Worm (Caenorhabditis elegans) whole organism, young adult: Measurements from ENCODE around the gene ZK546.5.

ENCODE experiments used
- F49E8.2 ChIP-seq: sonication (generic microtip); optimal IDR thresholded peaks from 3 replicates; lab custom pipeline; 2017; ENCODE audit warnings: missing genetic modification characterization, mild to moderate bottlenecking, missing compliant biosample characterization, antibody characterized with exemption, moderate library complexity; ENCODE audit not compliant: insufficient read depth
- pha-4 ChIP-seq: fragments of 150-350 bp; sonication (generic microtip); optimal IDR thresholded peaks from 2 replicates; lab custom pipeline; 2014; ENCODE audit warnings: missing biosample characterization, missing genetic modification reagents, missing genetic modification characterization
- rec-8 ChIP-seq, 2 experiments: sonication (generic microtip); optimal IDR thresholded peaks; 2 replicates each; lab custom pipeline; 2016; ENCODE audit warnings: mild to moderate bottlenecking in 2 of 2, missing genetic modification characterization in 2 of 2, missing genetic modification reagents in 2 of 2, missing genotype in 2 of 2, missing biosample characterization in 1 of 2, missing compliant biosample characterization in 1 of 2, moderate library complexity in 1 of 2
- snpc-4 ChIP-seq, 5 experiments: fragments of 150-350 bp in 1 of 5; sonication (generic microtip) in 4 of 5; optimal IDR thresholded peaks; 2 replicates each; lab custom pipeline; 2014 to 2018; ENCODE audit warnings: missing genetic modification characterization in 5 of 5, missing biosample characterization in 3 of 5, antibody characterized with exemption in 2 of 5, mild to moderate bottlenecking in 2 of 5, missing compliant biosample characterization in 2 of 5, missing genotype in 2 of 5, moderate library complexity in 2 of 5, missing genetic modification reagents in 1 of 5
- tbx-9 ChIP-seq: sonication (generic microtip); optimal IDR thresholded peaks from 2 replicates; lab custom pipeline; 2016; ENCODE audit warnings: borderline replicate concordance, missing genetic modification characterization, inconsistent platforms, missing compliant biosample characterization

DNA sequence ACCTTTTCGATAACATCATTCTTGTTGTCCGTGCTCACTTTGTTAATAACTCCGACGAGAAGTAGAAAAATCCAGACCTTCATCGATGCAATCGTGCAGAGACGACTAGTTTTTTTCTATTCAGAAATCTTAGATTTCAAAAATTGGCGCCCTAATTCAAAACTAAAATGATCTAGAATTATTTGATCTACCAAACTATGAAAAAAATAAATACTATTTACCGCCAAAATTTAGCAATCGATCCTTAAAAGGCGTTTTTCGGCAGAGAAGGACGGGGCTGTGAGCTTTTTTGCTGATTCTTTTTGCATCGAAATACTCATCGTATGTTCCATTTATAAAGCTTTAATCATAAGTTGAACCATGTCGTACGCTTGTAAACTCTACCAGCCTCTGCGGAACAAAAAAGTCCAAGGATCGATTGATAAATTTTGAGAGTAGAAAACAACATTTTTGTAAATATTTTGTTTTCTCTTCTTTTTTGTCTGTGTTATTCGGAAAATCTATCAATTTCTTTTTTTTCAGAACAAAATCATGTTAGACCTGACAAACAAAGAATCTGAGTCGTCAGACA lies 13.8 kb downstream of the ZK546.5 start, which contains the start of the genes try-1 and zyg-12:
- TF ChIP-seq rec-8 (tag; optimal IDR thresholded peaks at IDR 0.05; lab: Kevin White, UChicago): no peak
- no peak for TF ChIP-seq F49E8.2
- no peak for TF ChIP-seq snpc-4 (GFP tag; optimal IDR thresholded peaks at IDR 0.05; lab: Kevin White, UChicago)
- no peak for TF ChIP-seq snpc-4 (tag; optimal IDR thresholded peaks at IDR 0.05; lab: Kevin White, UChicago)
- TF ChIP-seq tbx-9 (tag; lab: Kevin White, UChicago): no peak
- no peak for TF ChIP-seq pha-4 (tag; lab: Kevin White, UChicago)
